Worm (Caenorhabditis elegans): ENCODE data around the gene pqm-1.

- TF ChIP-seq ama-1 (optimal IDR thresholded peaks at IDR 0.05) (no peak), hmbx-1 (tag; optimal IDR thresholded peaks at IDR 0.05) (no peak), hmg-4 (GFP tag; optimal IDR thresholded peaks at IDR 0.05) (no peak), ceh-36 (tag; optimal IDR thresholded peaks at IDR 0.05) (no peak), flt-1 (GFP tag; IDR thresholded peaks at IDR 0.05) (no peak), hnd-1 (tag; optimal IDR thresholded peaks at IDR 0.05) (no peak), aly-1 (tag; optimal IDR thresholded peaks at IDR 0.05) (no peak), ceh-13 (GFP tag; optimal IDR thresholded peaks at IDR 0.05) (no peak), tbx-37 (GFP tag; conservative IDR thresholded peaks at IDR 0.05) (no peak), ets-7 (tag; optimal IDR thresholded peaks at IDR 0.05) (no peak), B0310.2 (tag; optimal IDR thresholded peaks at IDR 0.05) (no peak), sea-1 (GFP tag; conservative IDR thresholded peaks at IDR 0.05) (no peak), F13C5.2 (tag; optimal IDR thresholded peaks at IDR 0.05) (no peak)
Measured at ce11 chrII:11153080-11153479, 685 bp upstream of the pqm-1 start.

Data from whole organism, early embryonic.